Worm (Caenorhabditis elegans) whole organism, mixed stage, embryonic: ENCODE measurements around the gene F55B11.3.

Experiments
- M03D4.4 ChIP-seq: sonication (generic microtip); optimal IDR thresholded peaks from 2 replicates; lab custom pipeline; 2017; ENCODE audit warnings: mild to moderate bottlenecking, missing genetic modification characterization, missing compliant biosample characterization
- bed-3 ChIP-seq: fragments of 200-800 bp; sonication (Bioruptor generic); optimal IDR thresholded peaks from 3 replicates; lab custom pipeline; 2018; ENCODE audit warnings: mild to moderate bottlenecking, missing genetic modification characterization, moderate library complexity, missing compliant biosample characterization
- blmp-1 ChIP-seq: fragments of 150-350 bp; optimal IDR thresholded peaks from 2 replicates; lab custom pipeline; 2014; ENCODE audit warnings: missing biosample characterization, missing genetic modification characterization
- ceh-39 ChIP-seq: fragments of 150-350 bp; optimal IDR thresholded peaks from 2 replicates; lab custom pipeline; 2014; ENCODE audit warnings: missing biosample characterization, missing genetic modification characterization
- ceh-83 ChIP-seq: fragments of 200-800 bp; sonication (Bioruptor generic); optimal IDR thresholded peaks from 2 replicates; lab custom pipeline; 2018; ENCODE audit warnings: mild to moderate bottlenecking, missing genetic modification characterization, missing compliant biosample characterization
- cnd-1 ChIP-seq: fragments of 200-800 bp; sonication (Bioruptor generic); optimal IDR thresholded peaks from 2 replicates; lab custom pipeline; 2018; ENCODE audit warnings: mild to moderate bottlenecking, missing genetic modification characterization, missing compliant biosample characterization
- drap-1 ChIP-seq: fragments of 200-800 bp; sonication (Bioruptor generic); optimal IDR thresholded peaks from 3 replicates; lab custom pipeline; 2018; ENCODE audit warnings: mild to moderate bottlenecking, missing genetic modification characterization, missing compliant biosample characterization
- elt-3 ChIP-seq: fragments of 150-350 bp; optimal IDR thresholded peaks from 2 replicates; lab custom pipeline; 2014; ENCODE audit warnings: missing biosample characterization, missing genetic modification characterization
- flh-1 ChIP-seq: fragments of 200-800 bp; sonication (Bioruptor generic); optimal IDR thresholded peaks from 2 replicates; lab custom pipeline; 2018; ENCODE audit warnings: mild to moderate bottlenecking, missing genetic modification characterization, moderate library complexity, missing compliant biosample characterization
- ham-2 ChIP-seq: fragments of 200-800 bp; sonication (Bioruptor generic); optimal IDR thresholded peaks from 2 replicates; lab custom pipeline; 2018; ENCODE audit warnings: mild to moderate bottlenecking, missing genetic modification characterization, missing compliant biosample characterization
- hlh-1 ChIP-seq: fragments of 150-350 bp; optimal IDR thresholded peaks from 2 replicates; lab custom pipeline; 2014; ENCODE audit warnings: missing biosample characterization, missing genetic modification reagents, missing genetic modification characterization
- lin-13 ChIP-seq: fragments of 150-350 bp; optimal IDR thresholded peaks from 2 replicates; lab custom pipeline; 2014; ENCODE audit warnings: missing biosample characterization, missing genetic modification characterization
- lin-32 ChIP-seq: fragments of 200-800 bp; sonication (Bioruptor generic); optimal IDR thresholded peaks from 2 replicates; lab custom pipeline; 2018; ENCODE audit warnings: mild to moderate bottlenecking, missing genetic modification characterization, missing compliant biosample characterization
- lsy-2 ChIP-seq: fragments of 150-350 bp; optimal IDR thresholded peaks from 2 replicates; lab custom pipeline; 2014; ENCODE audit warnings: missing biosample characterization, missing genetic modification characterization
- mab-5 ChIP-seq: fragments of 150-350 bp; optimal IDR thresholded peaks from 2 replicates; lab custom pipeline; 2014; ENCODE audit warnings: missing biosample characterization, missing genetic modification characterization
- mep-1 ChIP-seq: fragments of 150-350 bp; optimal IDR thresholded peaks from 2 replicates; lab custom pipeline; 2017; ENCODE audit warnings: missing biosample characterization, missing genetic modification reagents, missing genetic modification characterization, inconsistent platforms
- mls-2 ChIP-seq: sonication (generic microtip); optimal IDR thresholded peaks from 2 replicates; lab custom pipeline; 2016; ENCODE audit warnings: mild to moderate bottlenecking, missing genetic modification characterization, moderate library complexity, missing compliant biosample characterization
- nhr-237 ChIP-seq: fragments of 150-350 bp; optimal IDR thresholded peaks from 2 replicates; lab custom pipeline; 2014; ENCODE audit warnings: missing biosample characterization, missing genetic modification characterization
- nhr-28 ChIP-seq: fragments of 150-350 bp; optimal IDR thresholded peaks from 2 replicates; lab custom pipeline; 2014; ENCODE audit warnings: missing biosample characterization, missing genetic modification characterization
- sem-2 ChIP-seq: fragments of 200-800 bp; sonication (Bioruptor generic); optimal IDR thresholded peaks from 2 replicates; lab custom pipeline; 2018; ENCODE audit warnings: mild to moderate bottlenecking, missing genetic modification characterization, missing compliant biosample characterization
- snpc-4 ChIP-seq: fragments of 150-350 bp; optimal IDR thresholded peaks from 2 replicates; lab custom pipeline; 2014; ENCODE audit warnings: missing biosample characterization, missing genetic modification characterization
- unc-120 ChIP-seq: sonication (generic microtip); optimal IDR thresholded peaks from 2 replicates; lab custom pipeline; 2017; ENCODE audit warnings: missing genetic modification characterization, missing compliant biosample characterization; ENCODE audit not compliant: poor library complexity, severe bottlenecking
- unc-39 ChIP-seq: fragments of 150-350 bp; optimal IDR thresholded peaks from 2 replicates; lab custom pipeline; 2014; ENCODE audit warnings: missing biosample characterization, missing genetic modification characterization
- zip-8 ChIP-seq: fragments of 150-350 bp; optimal IDR thresholded peaks from 2 replicates; lab custom pipeline; 2014; ENCODE audit warnings: missing biosample characterization, missing genetic modification characterization
- ztf-11 ChIP-seq: fragments of 150-350 bp; optimal IDR thresholded peaks from 2 replicates; lab custom pipeline; 2014; ENCODE audit warnings: missing biosample characterization, missing genetic modification characterization

F55B11.3 gene

DNA sequence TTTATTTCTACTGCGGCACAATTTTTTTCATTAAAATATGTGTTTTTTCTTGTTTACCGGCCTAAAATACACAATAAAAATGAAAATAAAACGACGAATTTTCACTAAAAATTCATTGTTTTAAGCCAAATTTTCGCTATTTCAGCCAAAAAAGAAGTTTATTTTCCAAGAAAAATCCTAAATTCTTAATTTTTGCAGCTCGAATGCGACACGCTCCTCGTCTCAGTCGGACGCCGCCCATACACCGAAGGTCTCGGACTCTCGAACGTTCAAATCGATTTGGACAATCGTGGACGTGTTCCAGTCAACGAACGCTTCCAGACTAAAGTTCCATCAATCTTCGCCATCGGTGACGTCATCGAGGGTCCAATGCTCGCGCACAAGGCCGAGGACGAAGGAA, 41.6 kb downstream of the F55B11.3 start:
- no peak for TF ChIP-seq mls-2
- no peak for TF ChIP-seq bed-3
- no peak for TF ChIP-seq lsy-2 (tag; lab: Kevin White, UChicago)
- TF ChIP-seq snpc-4 (tag; lab: Kevin White, UChicago): no peak
- TF ChIP-seq unc-120 (tag; lab: Kevin White, UChicago): no peak

DNA sequence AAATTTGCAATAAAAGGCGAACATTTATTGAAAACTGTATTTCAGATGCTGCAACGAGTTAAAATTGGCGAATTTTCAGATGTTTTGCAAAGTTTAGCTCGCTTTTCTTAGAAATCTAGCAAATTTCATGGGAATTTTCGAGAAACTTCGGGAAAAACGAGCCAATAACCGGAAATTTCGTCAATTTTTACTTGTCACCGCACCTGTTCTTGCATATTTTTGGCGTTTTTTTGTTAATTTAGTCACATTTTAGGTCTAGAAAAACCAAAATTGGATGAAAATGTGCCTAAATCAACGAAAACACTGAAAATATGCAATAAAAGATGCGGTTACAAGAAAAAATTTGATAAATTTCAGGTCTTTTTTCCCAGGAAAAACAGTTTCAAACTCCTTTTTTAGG, 42.3 kb downstream of the F55B11.3 start:
- no peak for TF ChIP-seq lin-32 (GFP tag; lab: Kevin White, UChicago)
- no peak for TF ChIP-seq nhr-237 (tag; lab: Kevin White, UChicago)
- no peak for TF ChIP-seq M03D4.4
- TF ChIP-seq ham-2 (GFP tag; lab: Kevin White, UChicago): no peak
- TF ChIP-seq snpc-4 (tag; lab: Kevin White, UChicago): no peak
- TF ChIP-seq unc-39 (tag; lab: Kevin White, UChicago): no peak
- TF ChIP-seq nhr-28 (tag; lab: Kevin White, UChicago): no peak
- TF ChIP-seq lsy-2 (tag; lab: Kevin White, UChicago): no peak
- no peak for TF ChIP-seq mls-2
- TF ChIP-seq ztf-11 (tag; lab: Kevin White, UChicago): no peak
- TF ChIP-seq zip-8 (tag; lab: Kevin White, UChicago): no peak
- TF ChIP-seq mab-5 (tag; lab: Kevin White, UChicago): no peak

DNA sequence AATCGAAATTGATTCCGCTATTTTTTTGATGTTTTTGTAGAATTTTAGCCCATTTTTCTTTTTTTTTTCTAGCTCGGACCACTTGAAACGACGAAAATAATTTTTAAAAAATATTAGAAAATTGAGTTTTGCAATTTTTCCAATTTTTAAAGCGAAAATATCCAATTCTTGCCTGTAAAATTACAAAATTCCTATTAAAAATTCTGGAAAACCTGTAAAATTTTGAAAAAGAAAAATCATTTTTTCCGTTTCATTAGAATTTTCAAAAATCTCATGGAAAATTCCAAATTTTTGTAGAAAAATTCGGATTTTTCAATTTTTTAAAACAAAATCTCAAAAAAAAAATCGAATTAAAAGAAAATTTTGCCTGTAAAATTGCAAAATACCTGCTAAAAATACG, 44.5 kb downstream of the F55B11.3 start:
- no peak for TF ChIP-seq snpc-4 (tag; lab: Kevin White, UChicago)
- TF ChIP-seq sem-2 (GFP tag; lab: Kevin White, UChicago): no peak
- TF ChIP-seq cnd-1 (tag; lab: Kevin White, UChicago): no peak
- TF ChIP-seq hlh-1 (tag; lab: Kevin White, UChicago): no peak
- no peak for TF ChIP-seq elt-3 (tag; lab: Kevin White, UChicago)
- no peak for TF ChIP-seq ztf-11 (tag; lab: Kevin White, UChicago)
- no peak for TF ChIP-seq zip-8 (tag; lab: Kevin White, UChicago)
- no peak for TF ChIP-seq mls-2
- TF ChIP-seq ceh-39 (tag; lab: Kevin White, UChicago): no peak
- no peak for TF ChIP-seq unc-39 (tag; lab: Kevin White, UChicago)
- TF ChIP-seq ceh-83: no peak
- TF ChIP-seq blmp-1 (tag; lab: Kevin White, UChicago): no peak
- TF ChIP-seq drap-1 (GFP tag; lab: Kevin White, UChicago): no peak
- TF ChIP-seq lsy-2 (tag; lab: Kevin White, UChicago): no peak
- no peak for TF ChIP-seq flh-1 (GFP tag; lab: Kevin White, UChicago)
- no peak for TF ChIP-seq nhr-237 (tag; lab: Kevin White, UChicago)
- TF ChIP-seq lin-13 (tag; lab: Kevin White, UChicago): no peak
- TF ChIP-seq mep-1 (tag; lab: Kevin White, UChicago): no peak
- no peak for TF ChIP-seq bed-3
- TF ChIP-seq, all 35 proteins: peak for 0
